Fruit fly (Drosophila melanogaster) whole organism, embryonic: ENCODE data around the gene fne.

Experiments used
- Nf-YB ChIP-seq: fragments of 200-800 bp; sonication (Bioruptor generic); optimal IDR thresholded peaks from 3 replicates; lab custom pipeline; 2019; ENCODE audit warnings: missing biosample characterization, mild to moderate bottlenecking, missing genetic modification characterization, moderate library complexity
- phol ChIP-seq: fragments of 200-800 bp; sonication (Bioruptor generic); optimal IDR thresholded peaks from 3 replicates; lab custom pipeline; 2018; ENCODE audit warnings: missing biosample characterization, mild to moderate bottlenecking, missing genetic modification characterization, moderate library complexity

- TF ChIP-seq Nf-YB (no peak), phol (no peak)
Observed at dm6 chrX:12895114-12895723, 22.1 kb upstream of the fne start.
